Worm (Caenorhabditis elegans): Measurements from ENCODE around the gene ufd-3.

The ufd-3 gene

ce11 chrII:9933947-9934383 is 6.6 kb upstream of the ufd-3 start:
- TF ChIP-seq nhr-237 (tag; optimal IDR thresholded peaks at IDR 0.05) (no peak), unc-62 (GFP tag; optimal IDR thresholded peaks at IDR 0.05) (no peak), ztf-1 (GFP tag; conservative IDR thresholded peaks at IDR 0.05) (no peak), lin-13 (GFP tag; optimal IDR thresholded peaks at IDR 0.05) (peak; percentile 56), lsy-2 (tag; optimal IDR thresholded peaks at IDR 0.05) (no peak), unc-39 (tag; optimal IDR thresholded peaks at IDR 0.05) (no peak), nhr-25 (tag; optimal IDR thresholded peaks at IDR 0.05) (peak; percentile 27), ceh-82 (tag; optimal IDR thresholded peaks at IDR 0.05) (no peak), sma-9 (GFP tag; optimal IDR thresholded peaks at IDR 0.05) (peak; percentile 24), sma-9 (tag; optimal IDR thresholded peaks at IDR 0.05) (no peak), aly-2 (tag; optimal IDR thresholded peaks at IDR 0.05) (no peak), sma-3 (GFP tag; optimal IDR thresholded peaks at IDR 0.05) (peak; percentile 42), zag-1 (tag; optimal IDR thresholded peaks at IDR 0.05) (no peak), nhr-10 (tag; optimal IDR thresholded peaks at IDR 0.05) (no peak), ztf-4 (tag; optimal IDR thresholded peaks at IDR 0.05) (no peak), gmeb-1 (tag; optimal IDR thresholded peaks at IDR 0.05) (no peak), Y55F3AM.14 (GFP tag; optimal IDR thresholded peaks at IDR 0.05) (no peak), lin-11 (tag; optimal IDR thresholded peaks at IDR 0.05) (no peak), mdl-1 (tag; optimal IDR thresholded peaks at IDR 0.05) (no peak), peb-1 (tag; optimal IDR thresholded peaks at IDR 0.05) (no peak), nhr-12 (tag; optimal IDR thresholded peaks at IDR 0.05) (no peak), R02D3.7 (tag; optimal IDR thresholded peaks at IDR 0.05) (no peak), skn-1 (tag; optimal IDR thresholded peaks at IDR 0.05) (no peak), blmp-1 (tag; optimal IDR thresholded peaks at IDR 0.05; ENCODE audit: insufficient read depth) (no peak), lin-39 (tag; optimal IDR thresholded peaks at IDR 0.05) (no peak), sem-4 (tag; optimal IDR thresholded peaks at IDR 0.05) (no peak), mab-5 (tag; optimal IDR thresholded peaks at IDR 0.05) (no peak), nhr-129 (tag; optimal IDR thresholded peaks at IDR 0.05) (no peak), elt-3 (tag; optimal IDR thresholded peaks at IDR 0.05) (no peak), ZK546.5 (tag; optimal IDR thresholded peaks at IDR 0.05) (no peak), C34F6.9 (tag; optimal IDR thresholded peaks at IDR 0.05) (no peak), nhr-23 (tag; optimal IDR thresholded peaks at IDR 0.05) (no peak), F13H6.1 (tag; optimal IDR thresholded peaks at IDR 0.05) (no peak), snpc-4 (tag; optimal IDR thresholded peaks at IDR 0.05) (no peak), egl-27 (tag; optimal IDR thresholded peaks at IDR 0.05) (no peak), ama-1 (optimal IDR thresholded peaks at IDR 0.05) (peak; percentile 63), nhr-77 (tag; optimal IDR thresholded peaks at IDR 0.05) (no peak), dmd-4 (tag; optimal IDR thresholded peaks at IDR 0.05) (no peak), nhr-11 (tag; optimal IDR thresholded peaks at IDR 0.05) (peak; percentile 49), unc-55 (GFP tag; optimal IDR thresholded peaks at IDR 0.05) (no peak), fos-1 (tag; optimal IDR thresholded peaks at IDR 0.05) (no peak), elt-1 (tag; optimal IDR thresholded peaks at IDR 0.05) (no peak), ztf-11 (tag; optimal IDR thresholded peaks at IDR 0.05) (no peak), nhr-6 (tag; optimal IDR thresholded peaks at IDR 0.05) (peak; percentile 44), mbf-1 (tag; optimal IDR thresholded peaks at IDR 0.05) (no peak), crh-2 (tag; optimal IDR thresholded peaks at IDR 0.05) (no peak), alr-1 (tag; optimal IDR thresholded peaks at IDR 0.05) (no peak), nhr-21 (tag; optimal IDR thresholded peaks at IDR 0.05) (peak; percentile 14), ceh-16 (tag; optimal IDR thresholded peaks at IDR 0.05) (no peak)

ce11 chrII:9934570-9934969 is 6.0 kb upstream of the ufd-3 start:
- TF ChIP-seq sma-9 (GFP tag; optimal IDR thresholded peaks at IDR 0.05) (no peak), sma-9 (tag; optimal IDR thresholded peaks at IDR 0.05) (no peak), nhr-23 (tag; optimal IDR thresholded peaks at IDR 0.05) (no peak), Y55F3AM.14 (GFP tag; optimal IDR thresholded peaks at IDR 0.05) (no peak), nhr-12 (tag; optimal IDR thresholded peaks at IDR 0.05) (no peak), sem-4 (tag; optimal IDR thresholded peaks at IDR 0.05) (no peak)

Data from whole organism, L2 larva.